Fruit fly (Drosophila melanogaster) whole organism, embryonic: Measurements from ENCODE around the gene Sf3a2.

Experiments
- Aef1 ChIP-seq: fragments of 200-800 bp; sonication (Bioruptor generic); IDR thresholded peaks from 3 replicates; pipeline ENCODE4 v1.3.6; 2022; ENCODE audit warnings: missing biosample characterization, missing genetic modification characterization
- Antp ChIP-seq: fragments of 200-800 bp; sonication (Bioruptor generic); optimal IDR thresholded peaks from 3 replicates; lab custom pipeline; 2016; ENCODE audit warnings: missing biosample characterization, missing genetic modification characterization
- Bdp1 ChIP-seq: fragments of 200-800 bp; sonication (Bioruptor generic); optimal IDR thresholded peaks from 3 replicates; lab custom pipeline; 2016; ENCODE audit warnings: missing biosample characterization, missing genetic modification characterization
- C15 ChIP-seq: fragments of 200-800 bp; sonication (Bioruptor generic); IDR thresholded peaks from 3 replicates; pipeline ENCODE4 v1.3.6; 2022; ENCODE audit warnings: missing biosample characterization, missing genetic modification characterization
- CG10543 ChIP-seq: fragments of 200-800 bp; sonication (Bioruptor generic); optimal IDR thresholded peaks from 3 replicates; lab custom pipeline; 2017; ENCODE audit warnings: missing biosample characterization, mild to moderate bottlenecking, missing genetic modification characterization, moderate library complexity
- CG11504 ChIP-seq: fragments of 200-800 bp; sonication (Bioruptor generic); optimal IDR thresholded peaks from 3 replicates; lab custom pipeline; 2019; ENCODE audit warnings: missing biosample characterization, mild to moderate bottlenecking, missing genetic modification characterization, moderate library complexity
- CG11696 ChIP-seq: fragments of 200-800 bp; sonication (Bioruptor generic); IDR thresholded peaks from 2 replicates; pipeline ENCODE4 v1.3.6; 2022; ENCODE audit warnings: missing biosample characterization, missing genetic modification characterization
- CG12236 ChIP-seq: fragments of 200-800 bp; sonication (Bioruptor generic); optimal IDR thresholded peaks from 2 replicates; lab custom pipeline; 2016; ENCODE audit warnings: missing biosample characterization, missing genetic modification characterization
- CG12659 ChIP-seq: fragments of 200-800 bp; sonication (Bioruptor generic); optimal IDR thresholded peaks from 3 replicates; lab custom pipeline; 2017; ENCODE audit warnings: mild to moderate bottlenecking, missing biosample characterization, missing genetic modification reagents, missing genetic modification characterization
- CG14014 ChIP-seq: fragments of 200-800 bp; sonication (Bioruptor generic); IDR thresholded peaks from 2 replicates; pipeline ENCODE4 v1.3.6; 2022; ENCODE audit warnings: missing biosample characterization, missing genetic modification characterization
- CG1529 ChIP-seq: fragments of 200-800 bp; sonication (Bioruptor generic); optimal IDR thresholded peaks from 3 replicates; lab custom pipeline; 2018; ENCODE audit warnings: missing biosample characterization, missing genetic modification characterization
- CG17612 ChIP-seq: fragments of 200-800 bp; sonication (Bioruptor generic); IDR thresholded peaks from 2 replicates; pipeline ENCODE4 v1.3.6; 2022; ENCODE audit warnings: missing biosample characterization, missing genetic modification characterization
- CG18476 ChIP-seq: fragments of 200-800 bp; sonication (Bioruptor generic); optimal IDR thresholded peaks from 2 replicates; lab custom pipeline; 2016; ENCODE audit warnings: missing biosample characterization, mild to moderate bottlenecking, missing genetic modification characterization
- CG2712 ChIP-seq: fragments of 200-800 bp; optimal IDR thresholded peaks from 3 replicates; lab custom pipeline; 2019; ENCODE audit warnings: missing biosample characterization, mild to moderate bottlenecking, missing genetic modification characterization, moderate library complexity
- CG3838 ChIP-seq: fragments of 200-800 bp; sonication (Bioruptor generic); optimal IDR thresholded peaks from 3 replicates; lab custom pipeline; 2016; ENCODE audit warnings: missing biosample characterization, missing genetic modification characterization
- CG43689 ChIP-seq: fragments of 200-800 bp; sonication (Bioruptor generic); IDR thresholded peaks from 2 replicates; pipeline ENCODE4 v1.3.6; 2022; ENCODE audit warnings: missing biosample characterization, missing genetic modification characterization
- CG5180 ChIP-seq: fragments of 200-800 bp; sonication (Bioruptor generic); optimal IDR thresholded peaks from 3 replicates; lab custom pipeline; 2017; ENCODE audit warnings: missing biosample characterization, missing genetic modification characterization, mild to moderate bottlenecking, moderate library complexity, missing genetic modification reagents
- CG5245 ChIP-seq: fragments of 200-800 bp; sonication (Bioruptor generic); optimal IDR thresholded peaks from 3 replicates; lab custom pipeline; 2016; ENCODE audit warnings: missing biosample characterization, missing genetic modification characterization
- CG6765 ChIP-seq: fragments of 200-800 bp; sonication (Bioruptor generic); optimal IDR thresholded peaks from 3 replicates; lab custom pipeline; 2017; ENCODE audit warnings: missing biosample characterization, mild to moderate bottlenecking, missing genetic modification characterization
- CG7987 ChIP-seq: fragments of 200-800 bp; sonication (Bioruptor generic); optimal IDR thresholded peaks from 2 replicates; lab custom pipeline; 2018; ENCODE audit warnings: missing biosample characterization, mild to moderate bottlenecking, missing genetic modification characterization, moderate library complexity
- CG9817 ChIP-seq: fragments of 200-800 bp; sonication (Bioruptor generic); optimal IDR thresholded peaks from 2 replicates; lab custom pipeline; 2018; ENCODE audit warnings: missing biosample characterization, mild to moderate bottlenecking, missing genetic modification characterization, moderate library complexity
- CG9876 ChIP-seq: fragments of 200-800 bp; sonication (Bioruptor generic); optimal IDR thresholded peaks from 2 replicates; lab custom pipeline; 2016; ENCODE audit warnings: missing biosample characterization, missing genetic modification characterization
- Dad ChIP-seq: fragments of 200-800 bp; sonication (Bioruptor generic); optimal IDR thresholded peaks from 3 replicates; lab custom pipeline; 2016; ENCODE audit warnings: missing biosample characterization, missing genetic modification characterization
- Ets65A ChIP-seq: fragments of 200-800 bp; sonication (Bioruptor generic); peaks from one replicate; lab custom pipeline; 2016; ENCODE audit warnings: missing biosample characterization, missing genetic modification characterization
- Gug ChIP-seq: fragments of 200-800 bp; sonication (Bioruptor generic); IDR thresholded peaks from 4 replicates; pipeline ENCODE4 v1.3.6; 2022; ENCODE audit warnings: missing biosample characterization, missing genetic modification characterization
- HLH3B ChIP-seq: fragments of 200-800 bp; sonication (Bioruptor generic); IDR thresholded peaks from 2 replicates; pipeline ENCODE4 v1.3.6; 2022; ENCODE audit warnings: missing biosample characterization, missing genetic modification characterization
- Hand ChIP-seq: fragments of 200-800 bp; sonication (Bioruptor generic); optimal IDR thresholded peaks from 2 replicates; lab custom pipeline; 2017; ENCODE audit warnings: mild to moderate bottlenecking, missing biosample characterization, missing genetic modification reagents, missing genetic modification characterization
- Hmr ChIP-seq: fragments of 200-800 bp; sonication (Bioruptor generic); optimal IDR thresholded peaks from 3 replicates; lab custom pipeline; 2017; ENCODE audit warnings: mild to moderate bottlenecking, missing biosample characterization, missing genetic modification reagents, missing genetic modification characterization
- Kr ChIP-seq: fragments of 200-800 bp; sonication (Bioruptor generic); optimal IDR thresholded peaks from 2 replicates; lab custom pipeline; 2017; ENCODE audit warnings: missing biosample characterization, mild to moderate bottlenecking, missing genetic modification characterization
- Optix ChIP-seq: fragments of 200-800 bp; sonication (Bioruptor generic); IDR thresholded peaks from 3 replicates; pipeline ENCODE4 v1.3.6; 2022; ENCODE audit warnings: missing biosample characterization, missing genetic modification characterization
- Ptx1 ChIP-seq: fragments of 200-800 bp; sonication (Bioruptor generic); IDR thresholded peaks from 2 replicates; pipeline ENCODE4 v1.3.6; 2022; ENCODE audit warnings: missing biosample characterization, missing genetic modification characterization
- abd-A ChIP-seq: fragments of 200-800 bp; sonication (Bioruptor generic); optimal IDR thresholded peaks from 3 replicates; lab custom pipeline; 2019; ENCODE audit warnings: missing biosample characterization, mild to moderate bottlenecking, missing genetic modification characterization, moderate library complexity
- chn ChIP-seq: fragments of 200-800 bp; sonication (Bioruptor generic); optimal IDR thresholded peaks from 2 replicates; lab custom pipeline; 2016; ENCODE audit warnings: missing biosample characterization, missing genetic modification characterization
- cwo ChIP-seq: fragments of 200-800 bp; sonication (Bioruptor generic); optimal IDR thresholded peaks from 3 replicates; lab custom pipeline; 2017; ENCODE audit warnings: missing biosample characterization, missing genetic modification characterization, mild to moderate bottlenecking, moderate library complexity, missing genetic modification reagents
- fd64A ChIP-seq: fragments of 200-800 bp; sonication (Bioruptor generic); optimal IDR thresholded peaks from 3 replicates; lab custom pipeline; 2018; ENCODE audit warnings: missing biosample characterization, mild to moderate bottlenecking, missing genetic modification characterization
- grau ChIP-seq: fragments of 200-800 bp; optimal IDR thresholded peaks from 3 replicates; lab custom pipeline; 2019; ENCODE audit warnings: missing biosample characterization, mild to moderate bottlenecking, missing genetic modification characterization, moderate library complexity
- gt ChIP-seq: fragments of 200-800 bp; sonication (Bioruptor generic); IDR thresholded peaks from 2 replicates; pipeline ENCODE4 v1.3.6; 2022; ENCODE audit warnings: missing biosample characterization, missing genetic modification characterization
- insv ChIP-seq, 2 experiments: fragments of 200-800 bp; sonication (Bioruptor generic); optimal IDR thresholded peaks; 3 replicates each; lab custom pipeline; 2016 to 2018; ENCODE audit warnings: missing biosample characterization in 2 of 2, missing genetic modification characterization in 2 of 2
- lov ChIP-seq, 2 experiments: fragments of 200-800 bp in 1 of 2; fragments of >200 bp in 1 of 2; sonication (Bioruptor generic) in 1 of 2; IDR thresholded peaks in 1 of 2; optimal IDR thresholded peaks in 1 of 2; 2 replicates in 1 of 2; 3 replicates in 1 of 2; pipeline versions ENCODE4 v1.3.6 to Lab custom; 2017 to 2022; ENCODE audit warnings: missing biosample characterization in 1 of 2, missing genetic modification characterization in 1 of 2
- maf-S ChIP-seq: fragments of 200-800 bp; sonication (Bioruptor generic); optimal IDR thresholded peaks from 2 replicates; lab custom pipeline; 2016; ENCODE audit warnings: missing biosample characterization, missing genetic modification characterization
- mld ChIP-seq: fragments of 200-800 bp; sonication (Bioruptor generic); IDR thresholded peaks from 3 replicates; pipeline ENCODE4 v1.3.6; 2022; ENCODE audit warnings: missing biosample characterization, missing genetic modification characterization; ENCODE audit not compliant: partially characterized antibody
- nom ChIP-seq: fragments of 200-800 bp; sonication (Bioruptor generic); optimal IDR thresholded peaks from 2 replicates; lab custom pipeline; 2017; ENCODE audit warnings: missing biosample characterization, missing genetic modification characterization, mild to moderate bottlenecking, moderate library complexity, missing genetic modification reagents
- pan ChIP-seq, 4 experiments: fragments of >200 bp in 3 of 4; fragments of 200-800 bp in 1 of 4; sonication (Bioruptor generic) in 1 of 4; optimal IDR thresholded peaks in 3 of 4; IDR thresholded peaks in 1 of 4; 2 replicates each; pipeline versions ENCODE4 v1.3.6 to Lab custom; 2017 to 2022; ENCODE audit warnings: missing biosample characterization in 2 of 4, missing genetic modification characterization in 2 of 4, mixed read lengths in 1 of 4
- pros ChIP-seq: fragments of 200-800 bp; sonication (Bioruptor generic); optimal IDR thresholded peaks from 3 replicates; lab custom pipeline; 2019; ENCODE audit warnings: missing biosample characterization, mild to moderate bottlenecking, missing genetic modification characterization, moderate library complexity
- ro ChIP-seq: fragments of 200-800 bp; sonication (Bioruptor generic); IDR thresholded peaks from 2 replicates; pipeline ENCODE4 v1.3.6; 2022; ENCODE audit warnings: missing biosample characterization, missing genetic modification characterization
- seq ChIP-seq: fragments of 200-800 bp; sonication (Bioruptor generic); IDR thresholded peaks from 2 replicates; pipeline ENCODE4 v1.3.6; 2022; ENCODE audit warnings: missing biosample characterization, missing genetic modification characterization
- slou ChIP-seq: fragments of 200-800 bp; sonication (Bioruptor generic); optimal IDR thresholded peaks from 3 replicates; lab custom pipeline; 2016; ENCODE audit warnings: missing biosample characterization, missing genetic modification characterization
- stc ChIP-seq: fragments of 200-800 bp; sonication (Bioruptor generic); IDR thresholded peaks from 2 replicates; pipeline ENCODE4 v1.3.6; 2022; ENCODE audit warnings: missing biosample characterization, missing genetic modification characterization
- tgo ChIP-seq: fragments of 200-800 bp; sonication (Bioruptor generic); IDR thresholded peaks from 3 replicates; pipeline ENCODE4 v1.3.6; 2022; ENCODE audit warnings: missing biosample characterization, missing genetic modification characterization
- tin ChIP-seq: fragments of 200-800 bp; sonication (Bioruptor generic); optimal IDR thresholded peaks from 3 replicates; lab custom pipeline; 2016; ENCODE audit warnings: missing biosample characterization, missing genetic modification characterization
- zfh2 ChIP-seq: fragments of 200-800 bp; sonication (Bioruptor generic); optimal IDR thresholded peaks from 2 replicates; lab custom pipeline; 2016; ENCODE audit warnings: missing biosample characterization, missing genetic modification characterization

Gene Sf3a2

DNA sequence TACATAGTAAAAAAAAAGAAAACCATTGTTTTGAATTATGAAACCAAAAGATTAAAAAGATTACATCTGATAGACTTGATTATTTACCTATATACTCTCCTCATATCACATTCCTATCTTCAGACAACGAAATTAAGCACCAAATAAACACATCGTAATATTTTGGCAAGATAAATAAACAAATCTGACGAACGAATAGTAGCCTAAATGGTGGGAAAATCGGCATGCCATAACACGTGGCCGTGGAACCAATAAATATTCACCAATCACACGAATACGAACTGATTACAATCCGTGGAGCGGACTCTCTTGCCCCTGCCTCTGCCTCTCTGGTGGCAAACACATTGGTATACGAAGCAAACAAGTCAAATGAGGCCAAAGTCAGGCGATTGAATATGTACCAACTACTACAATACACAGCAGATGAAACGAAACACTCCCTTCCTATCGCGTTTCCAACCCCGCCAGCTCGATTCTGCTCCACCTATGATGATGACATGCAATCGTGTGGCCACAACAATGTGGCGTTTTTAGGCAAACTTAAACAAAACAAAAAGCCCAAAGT, 17.7 kb downstream of the Sf3a2 start (continued):
- no peak for TF ChIP-seq Ptx1 (GFP tag; lab: Robert Waterston, UW)
- no peak for TF ChIP-seq Optix
- no peak for TF ChIP-seq Kr
- TF ChIP-seq mld, result no peak
- no peak for TF ChIP-seq Hmr (GFP tag; lab: Kevin White, UChicago)
- TF ChIP-seq Aef1 (GFP tag; lab: Robert Waterston, UW), result no peak
- no peak for TF ChIP-seq CG3838 (GFP tag; lab: Kevin White, UChicago)
- TF ChIP-seq chn, result no peak
- TF ChIP-seq grau (tag; lab: Kevin White, UChicago), result no peak
- TF ChIP-seq pan (optimal IDR thresholded peaks at IDR 0.05; lab: Kevin White, UChicago), result no peak
- TF ChIP-seq pan (GFP tag; optimal IDR thresholded peaks at IDR 0.05 in 1 of 2, IDR thresholded peaks at IDR 0.05 in 1 of 2), result no peak
- no peak for TF ChIP-seq CG5180
- TF ChIP-seq Bdp1 (GFP tag; lab: Kevin White, UChicago), result no peak
- no peak for TF ChIP-seq CG2712 (tag; lab: Kevin White, UChicago)
- TF ChIP-seq CG43689, result no peak
- TF ChIP-seq CG10543 (GFP tag; lab: Kevin White, UChicago), result peak; percentile 60
- no peak for TF ChIP-seq maf-S (GFP tag; lab: Kevin White, UChicago)
- no peak for TF ChIP-seq CG6765 (GFP tag; lab: Kevin White, UChicago)
- TF ChIP-seq lov (optimal IDR thresholded peaks at IDR 0.05; lab: Kevin White, UChicago), result no peak
- no peak for TF ChIP-seq lov (GFP tag; IDR thresholded peaks at IDR 0.05; lab: Robert Waterston, UW)
- no peak for TF ChIP-seq CG11696 (GFP tag; lab: Robert Waterston, UW)
- TF ChIP-seq stc (GFP tag; lab: Robert Waterston, UW), result no peak
- TF ChIP-seq CG17612, result no peak
- TF ChIP-seq abd-A (tag; lab: Kevin White, UChicago), result peak; percentile 35
- no peak for TF ChIP-seq gt (GFP tag; lab: Robert Waterston, UW)
- TF ChIP-seq CG11504 (tag; lab: Kevin White, UChicago), result no peak
- TF ChIP-seq CG12236 (GFP tag; lab: Kevin White, UChicago), result no peak
- no peak for TF ChIP-seq C15 (GFP tag; lab: Robert Waterston, UW)
- no peak for TF ChIP-seq pros (GFP tag; lab: Kevin White, UChicago)
- TF ChIP-seq CG9817 (tag; lab: Kevin White, UChicago), result no peak
- TF ChIP-seq seq, result no peak
- no peak for TF ChIP-seq tgo (GFP tag; lab: Robert Waterston, UW)
- no peak for TF ChIP-seq HLH3B (GFP tag; lab: Robert Waterston, UW)
- no peak for TF ChIP-seq CG12659 (GFP tag; lab: Kevin White, UChicago)
- TF ChIP-seq fd64A (GFP tag; lab: Kevin White, UChicago), result no peak
- TF ChIP-seq CG9876, result no peak
- no peak for TF ChIP-seq zfh2 (GFP tag; lab: Kevin White, UChicago)
- no peak for TF ChIP-seq Ets65A
- TF ChIP-seq tin (GFP tag; lab: Kevin White, UChicago), result no peak
- TF ChIP-seq CG5245, result no peak
- TF ChIP-seq CG18476 (GFP tag; lab: Kevin White, UChicago), result no peak
- TF ChIP-seq CG14014, result no peak
- no peak for TF ChIP-seq insv (GFP tag; optimal IDR thresholded peaks at IDR 0.05; lab: Kevin White, UChicago)
- no peak for TF ChIP-seq CG1529 (GFP tag; lab: Kevin White, UChicago)
- TF ChIP-seq Antp, result no peak
- TF ChIP-seq nom (GFP tag; lab: Kevin White, UChicago), result no peak
- TF ChIP-seq ro (GFP tag; lab: Robert Waterston, UW), result no peak
- no peak for TF ChIP-seq Dad (GFP tag; lab: Kevin White, UChicago)
- peak; percentile 25 for TF ChIP-seq cwo (GFP tag; lab: Kevin White, UChicago)
- peak; percentile 48 for TF ChIP-seq CG7987 (GFP tag; lab: Kevin White, UChicago)
- no peak for TF ChIP-seq slou (GFP tag; lab: Kevin White, UChicago)
- no peak for TF ChIP-seq Gug (GFP tag; lab: Robert Waterston, UW)
- TF ChIP-seq Hand, result peak; percentile 13
